Fruit fly (Drosophila melanogaster) whole organism, embryonic: ENCODE measurements around the gene CG13131.
A peak's percentile ranks its signal among the peaks of the same experiment; 100 is the strongest.

Experiments
- Bdp1 ChIP-seq: fragments of 200-800 bp; sonication (Bioruptor generic); optimal IDR thresholded peaks from 3 replicates; lab custom pipeline; 2016; ENCODE audit warnings: missing biosample characterization, missing genetic modification characterization
- Bgb ChIP-seq: fragments of 200-800 bp; sonication (Bioruptor generic); IDR thresholded peaks from 2 replicates; pipeline ENCODE4 v1.3.6; 2022; ENCODE audit warnings: missing biosample characterization, missing genetic modification characterization; ENCODE audit not compliant: partially characterized antibody
- CG10366 ChIP-seq: fragments of 200-800 bp; sonication (Bioruptor generic); IDR thresholded peaks from 2 replicates; pipeline ENCODE4 v1.3.6; 2022; ENCODE audit warnings: missing biosample characterization, missing genetic modification characterization
- CG10565 ChIP-seq: fragments of 200-800 bp; sonication (Bioruptor generic); optimal IDR thresholded peaks from 3 replicates; lab custom pipeline; 2016; ENCODE audit warnings: missing biosample characterization, mild to moderate bottlenecking, missing genetic modification characterization
- CG11504 ChIP-seq: fragments of 200-800 bp; sonication (Bioruptor generic); optimal IDR thresholded peaks from 3 replicates; lab custom pipeline; 2019; ENCODE audit warnings: missing biosample characterization, mild to moderate bottlenecking, missing genetic modification characterization, moderate library complexity
- CG13123 ChIP-seq: fragments of 200-800 bp; sonication (Bioruptor generic); optimal IDR thresholded peaks from 2 replicates; lab custom pipeline; 2016; ENCODE audit warnings: missing biosample characterization, missing genetic modification characterization
- CG14965 ChIP-seq: fragments of 200-800 bp; sonication (Bioruptor generic); optimal IDR thresholded peaks from 2 replicates; lab custom pipeline; 2016; ENCODE audit warnings: missing biosample characterization, missing genetic modification characterization, borderline replicate concordance
- CG15601 ChIP-seq: fragments of 200-800 bp; sonication (Bioruptor generic); optimal IDR thresholded peaks from 3 replicates; lab custom pipeline; 2019; ENCODE audit warnings: missing biosample characterization, mild to moderate bottlenecking, missing genetic modification characterization, moderate library complexity
- CG2202 ChIP-seq: fragments of 200-800 bp; sonication (Bioruptor generic); optimal IDR thresholded peaks from 2 replicates; lab custom pipeline; 2018; ENCODE audit warnings: missing biosample characterization, mild to moderate bottlenecking, missing genetic modification characterization
- CG3065 ChIP-seq: fragments of 200-800 bp; sonication (Bioruptor generic); optimal IDR thresholded peaks from 2 replicates; lab custom pipeline; 2016; ENCODE audit warnings: missing biosample characterization, missing genetic modification characterization
- CG4328 ChIP-seq: fragments of 200-800 bp; sonication (Bioruptor generic); optimal IDR thresholded peaks from 3 replicates; lab custom pipeline; 2017; ENCODE audit warnings: missing biosample characterization, missing genetic modification reagents, missing genetic modification characterization
- CG43689 ChIP-seq: fragments of 200-800 bp; sonication (Bioruptor generic); IDR thresholded peaks from 2 replicates; pipeline ENCODE4 v1.3.6; 2022; ENCODE audit warnings: missing biosample characterization, missing genetic modification characterization
- CG4820 ChIP-seq: fragments of 200-800 bp; sonication (Bioruptor generic); optimal IDR thresholded peaks from 3 replicates; lab custom pipeline; 2016; ENCODE audit warnings: missing biosample characterization, missing genetic modification characterization
- CG4854 ChIP-seq: fragments of 200-800 bp; sonication (Bioruptor generic); optimal IDR thresholded peaks from 2 replicates; lab custom pipeline; 2016; ENCODE audit warnings: missing biosample characterization, missing genetic modification characterization, inconsistent platforms
- CG6654 ChIP-seq: fragments of 200-800 bp; sonication (Bioruptor generic); optimal IDR thresholded peaks from 2 replicates; lab custom pipeline; 2017; ENCODE audit warnings: missing biosample characterization, mild to moderate bottlenecking, missing genetic modification characterization
- CG7987 ChIP-seq: fragments of 200-800 bp; sonication (Bioruptor generic); optimal IDR thresholded peaks from 2 replicates; lab custom pipeline; 2018; ENCODE audit warnings: missing biosample characterization, mild to moderate bottlenecking, missing genetic modification characterization, moderate library complexity
- CG9215 ChIP-seq: fragments of 200-800 bp; sonication (Bioruptor generic); IDR thresholded peaks from 2 replicates; pipeline ENCODE4 v1.3.6; 2022; ENCODE audit warnings: missing biosample characterization, missing genetic modification characterization
- MESR4 ChIP-seq: fragments of 200-800 bp; sonication (Bioruptor generic); optimal IDR thresholded peaks from 2 replicates; lab custom pipeline; 2018; ENCODE audit warnings: missing biosample characterization, mild to moderate bottlenecking, missing genetic modification characterization, moderate library complexity
- Max ChIP-seq: fragments of 200-800 bp; sonication (Bioruptor generic); optimal IDR thresholded peaks from 2 replicates; lab custom pipeline; 2016; ENCODE audit warnings: missing biosample characterization, mild to moderate bottlenecking, missing genetic modification characterization
- NC2β ChIP-seq: fragments of 200-800 bp; sonication (Bioruptor generic); optimal IDR thresholded peaks from 2 replicates; lab custom pipeline; 2016; ENCODE audit warnings: missing biosample characterization, missing genetic modification characterization
- Nf-YA ChIP-seq: fragments of 200-800 bp; sonication (Bioruptor generic); IDR thresholded peaks from 2 replicates; pipeline ENCODE4 v1.3.6; 2022; ENCODE audit warnings: missing biosample characterization, missing genetic modification characterization
- Ptx1 ChIP-seq: fragments of 200-800 bp; sonication (Bioruptor generic); IDR thresholded peaks from 2 replicates; pipeline ENCODE4 v1.3.6; 2022; ENCODE audit warnings: missing biosample characterization, missing genetic modification characterization
- Rx ChIP-seq: fragments of 200-800 bp; sonication (Bioruptor generic); IDR thresholded peaks from 2 replicates; pipeline ENCODE4 v1.3.6; 2022; ENCODE audit warnings: missing biosample characterization, missing genetic modification characterization
- Tbp ChIP-seq: fragments of >200 bp; optimal IDR thresholded peaks from 2 replicates; lab custom pipeline; 2018; ENCODE audit warnings: missing biosample characterization, missing genetic modification characterization
- aop ChIP-seq: fragments of 200-800 bp; sonication (Bioruptor generic); IDR thresholded peaks from 2 replicates; pipeline ENCODE4 v1.3.6; 2022; ENCODE audit warnings: missing biosample characterization, missing genetic modification characterization
- ara ChIP-seq: fragments of 200-800 bp; sonication (Bioruptor generic); IDR thresholded peaks from 2 replicates; pipeline ENCODE4 v1.3.6; 2022; ENCODE audit warnings: missing biosample characterization, missing genetic modification characterization
- ash1 ChIP-seq: fragments of 200-800 bp; sonication (Bioruptor generic); optimal IDR thresholded peaks from 2 replicates; lab custom pipeline; 2018; ENCODE audit warnings: missing biosample characterization, mild to moderate bottlenecking, missing genetic modification characterization
- bigmax ChIP-seq: fragments of 200-800 bp; sonication (Bioruptor generic); optimal IDR thresholded peaks from 2 replicates; lab custom pipeline; 2018; ENCODE audit warnings: missing biosample characterization, mild to moderate bottlenecking, missing genetic modification characterization
- cg ChIP-seq: fragments of 200-800 bp; sonication (Bioruptor generic); optimal IDR thresholded peaks from 3 replicates; lab custom pipeline; 2019; ENCODE audit warnings: missing biosample characterization, mild to moderate bottlenecking, missing genetic modification characterization, moderate library complexity
- corto ChIP-seq: fragments of 200-800 bp; sonication (Bioruptor generic); optimal IDR thresholded peaks from 2 replicates; lab custom pipeline; 2016; ENCODE audit warnings: missing biosample characterization, mild to moderate bottlenecking, missing genetic modification characterization, moderate library complexity
- eve ChIP-seq, 2 experiments: fragments of >200 bp; optimal IDR thresholded peaks; 2 replicates each; lab custom pipeline; 2017; ENCODE audit warnings: missing biosample characterization in 2 of 2, missing genetic modification characterization in 2 of 2
- fd102C ChIP-seq: fragments of 200-800 bp; sonication (Bioruptor generic); optimal IDR thresholded peaks from 2 replicates; lab custom pipeline; 2018; ENCODE audit warnings: missing biosample characterization, mild to moderate bottlenecking, missing genetic modification characterization, moderate library complexity
- gt ChIP-seq: fragments of 200-800 bp; sonication (Bioruptor generic); IDR thresholded peaks from 2 replicates; pipeline ENCODE4 v1.3.6; 2022; ENCODE audit warnings: missing biosample characterization, missing genetic modification characterization
- lab ChIP-seq: fragments of 200-800 bp; sonication (Bioruptor generic); optimal IDR thresholded peaks from 3 replicates; lab custom pipeline; 2017; ENCODE audit warnings: missing biosample characterization, missing genetic modification characterization, mild to moderate bottlenecking, moderate library complexity, missing genetic modification reagents
- lbe ChIP-seq: fragments of 200-800 bp; sonication (Bioruptor generic); optimal IDR thresholded peaks from 2 replicates; lab custom pipeline; 2016; ENCODE audit warnings: missing biosample characterization, mild to moderate bottlenecking, missing genetic modification characterization
- lilli ChIP-seq: fragments of 200-800 bp; sonication (Bioruptor generic); optimal IDR thresholded peaks from 3 replicates; lab custom pipeline; 2016; ENCODE audit warnings: missing biosample characterization, missing genetic modification characterization
- mam ChIP-seq: fragments of 200-800 bp; sonication (Bioruptor generic); optimal IDR thresholded peaks from 3 replicates; lab custom pipeline; 2016; ENCODE audit warnings: missing biosample characterization, missing genetic modification characterization
- org-1 ChIP-seq: fragments of 200-800 bp; sonication (Bioruptor generic); optimal IDR thresholded peaks from 2 replicates; lab custom pipeline; 2017; ENCODE audit warnings: missing biosample characterization, missing genetic modification characterization
- pb ChIP-seq: fragments of 200-800 bp; sonication (Bioruptor generic); optimal IDR thresholded peaks from 3 replicates; lab custom pipeline; 2016; ENCODE audit warnings: missing biosample characterization, missing genetic modification characterization
- pfk ChIP-seq: fragments of 200-800 bp; sonication (Bioruptor generic); optimal IDR thresholded peaks from 2 replicates; lab custom pipeline; 2018; ENCODE audit warnings: missing biosample characterization, mild to moderate bottlenecking, missing genetic modification characterization, moderate library complexity
- phol ChIP-seq: fragments of 200-800 bp; sonication (Bioruptor generic); optimal IDR thresholded peaks from 3 replicates; lab custom pipeline; 2018; ENCODE audit warnings: missing biosample characterization, mild to moderate bottlenecking, missing genetic modification characterization, moderate library complexity
- scrt ChIP-seq: fragments of 200-800 bp; sonication (Bioruptor generic); optimal IDR thresholded peaks from 2 replicates; lab custom pipeline; 2018; ENCODE audit warnings: missing biosample characterization, mild to moderate bottlenecking, missing genetic modification characterization, moderate library complexity
- sens-2 ChIP-seq: fragments of 200-800 bp; sonication (Bioruptor generic); IDR thresholded peaks from 2 replicates; pipeline ENCODE4 v1.3.6; 2022; ENCODE audit warnings: missing biosample characterization, missing genetic modification characterization
- slp2 ChIP-seq: fragments of 200-800 bp; sonication (Bioruptor generic); optimal IDR thresholded peaks from 2 replicates; lab custom pipeline; 2016; ENCODE audit warnings: missing biosample characterization, missing genetic modification characterization
- so ChIP-seq: fragments of 200-800 bp; sonication (Bioruptor generic); IDR thresholded peaks from 3 replicates; pipeline ENCODE4 v1.3.6; 2022; ENCODE audit warnings: missing biosample characterization, missing genetic modification characterization
- sob ChIP-seq: fragments of 200-800 bp; sonication (Bioruptor generic); IDR thresholded peaks from 2 replicates; pipeline ENCODE4 v1.3.6; 2022; ENCODE audit warnings: missing biosample characterization, missing genetic modification characterization
- toy ChIP-seq: fragments of 200-800 bp; sonication (Bioruptor generic); IDR thresholded peaks from 2 replicates; pipeline ENCODE4 v1.3.6; 2022; ENCODE audit warnings: missing biosample characterization, missing genetic modification characterization
- ttk ChIP-seq: fragments of 200-800 bp; sonication (Bioruptor generic); IDR thresholded peaks from 2 replicates; pipeline ENCODE4 v2.1.2; 2022; ENCODE audit warnings: missing biosample characterization, missing genetic modification characterization
- unpg ChIP-seq: fragments of 200-800 bp; sonication (Bioruptor generic); optimal IDR thresholded peaks from 3 replicates; lab custom pipeline; 2018; ENCODE audit warnings: missing biosample characterization, mild to moderate bottlenecking, missing genetic modification characterization, moderate library complexity

Gene CG13131

DNA sequence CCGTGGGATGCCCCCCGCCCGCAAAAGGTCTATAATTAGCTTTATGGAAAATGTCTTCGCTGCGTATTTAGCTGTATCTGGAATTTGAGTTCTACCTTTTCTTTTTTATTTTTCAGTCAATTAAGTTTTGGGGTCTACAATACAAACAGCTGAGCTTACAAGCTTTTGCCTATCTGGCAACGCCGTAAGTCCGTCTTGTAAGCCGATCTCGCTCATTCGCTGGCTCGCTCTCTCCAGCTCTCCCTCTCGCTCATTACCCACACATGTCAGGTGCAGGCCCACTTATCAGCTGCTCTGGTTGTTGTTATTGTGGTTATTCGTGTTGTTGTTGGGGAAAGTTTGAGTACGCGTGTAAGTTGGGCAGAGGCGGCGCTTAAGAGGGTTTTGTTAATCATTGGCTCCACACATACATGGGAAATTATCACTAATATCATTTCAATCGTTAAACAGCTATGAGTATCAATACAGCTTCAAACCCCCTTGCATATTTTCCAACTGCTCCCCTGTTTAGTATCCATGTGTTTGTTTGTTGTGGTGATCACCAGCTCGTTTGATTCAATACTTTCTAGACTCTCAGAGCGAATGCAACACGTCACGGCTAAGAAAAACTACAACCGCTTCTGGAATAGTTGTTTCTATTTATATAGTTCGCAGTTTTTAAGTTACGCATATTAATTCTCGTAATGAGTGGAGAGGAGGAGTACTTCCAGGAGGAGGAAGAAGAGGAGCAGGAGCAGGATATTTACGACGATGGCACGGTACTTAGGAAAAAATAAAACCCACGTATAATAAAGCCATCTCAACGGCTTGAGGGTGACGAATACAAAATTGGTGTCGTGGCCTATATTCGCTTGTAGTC, 7.2 kb downstream of the CG13131 start (continued):
- TF ChIP-seq pfk (GFP tag; lab: Kevin White, UChicago), result peak; percentile 35
- TF ChIP-seq Nf-YA (GFP tag; lab: Robert Waterston, UW), result peak; percentile 95
- TF ChIP-seq CG4328 (GFP tag; lab: Kevin White, UChicago), result peak; percentile 92
- TF ChIP-seq CG7987 (GFP tag; lab: Kevin White, UChicago), result peak; percentile 95
- peak; percentile 94 for TF ChIP-seq CG3065 (GFP tag; lab: Kevin White, UChicago)
- peak; percentile 95 for TF ChIP-seq org-1 (GFP tag; lab: Kevin White, UChicago)
- TF ChIP-seq CG4854 (GFP tag; lab: Kevin White, UChicago), result peak; percentile 95
- peak; percentile 1 for TF ChIP-seq fd102C (GFP tag; lab: Kevin White, UChicago)
- TF ChIP-seq gt (GFP tag; lab: Robert Waterston, UW), result peak; percentile 90
- TF ChIP-seq lilli (GFP tag; lab: Kevin White, UChicago), result peak; percentile 99
- no peak; the same call in 1 of the 2 replicates for TF ChIP-seq Bgb (GFP tag; lab: Robert Waterston, UW)
- TF ChIP-seq Max (GFP tag; lab: Kevin White, UChicago), result peak; percentile 90
- TF ChIP-seq MESR4 (GFP tag; lab: Kevin White, UChicago), result peak; percentile 56
- peak; percentile 93 for TF ChIP-seq CG13123 (GFP tag; lab: Kevin White, UChicago)
- TF ChIP-seq CG4820 (GFP tag; lab: Kevin White, UChicago), result peak; percentile 94
- peak; percentile 73 for TF ChIP-seq bigmax (GFP tag; lab: Kevin White, UChicago)
- peak; percentile 91 for TF ChIP-seq Bdp1 (GFP tag; lab: Kevin White, UChicago)
- TF ChIP-seq Tbp (GFP tag; lab: Kevin White, UChicago), result no peak
- TF ChIP-seq phol (tag; lab: Kevin White, UChicago), result peak; percentile 90
- TF ChIP-seq scrt (GFP tag; lab: Kevin White, UChicago), result peak; percentile 91
- peak; percentile 98 for TF ChIP-seq unpg (GFP tag; lab: Kevin White, UChicago)
- peak; percentile 86 for TF ChIP-seq cg (GFP tag; lab: Kevin White, UChicago)
- peak; percentile 95 for TF ChIP-seq toy (GFP tag; lab: Robert Waterston, UW)
- peak; percentile 99 for TF ChIP-seq mam (GFP tag; lab: Kevin White, UChicago)
- peak; percentile 96 for TF ChIP-seq ara (GFP tag; lab: Robert Waterston, UW)
- peak; percentile 96 for TF ChIP-seq ttk (GFP tag; lab: Robert Waterston, UW)
- TF ChIP-seq CG15601 (tag; lab: Kevin White, UChicago), result peak; percentile 92
- TF ChIP-seq sob (GFP tag; lab: Robert Waterston, UW), result peak; percentile 98
- TF ChIP-seq sens-2, result peak; percentile 96
- TF ChIP-seq slp2 (GFP tag; lab: Kevin White, UChicago), result peak; percentile 96
- peak; percentile 97 for TF ChIP-seq Ptx1
- TF ChIP-seq CG43689, result peak; percentile 93
- peak; percentile 97 for TF ChIP-seq so (GFP tag; lab: Robert Waterston, UW)
- peak; percentile 97 for TF ChIP-seq pb (GFP tag; lab: Kevin White, UChicago)
- peak; percentile 94 for TF ChIP-seq CG9215 (GFP tag; lab: Robert Waterston, UW)
- peak; percentile 95 for TF ChIP-seq CG11504
- peak; percentile 94 for TF ChIP-seq aop (GFP tag; lab: Robert Waterston, UW)
- peak; percentile 97 for TF ChIP-seq NC2β (GFP tag; lab: Kevin White, UChicago)
- peak; percentile 88 for TF ChIP-seq CG6654 (GFP tag; lab: Kevin White, UChicago)
- peak; percentile 94 for TF ChIP-seq CG2202 (tag; lab: Kevin White, UChicago)
- peak; percentile 98 for TF ChIP-seq lab
- peak; percentile 86 for TF ChIP-seq CG14965 (GFP tag; lab: Kevin White, UChicago)
- TF ChIP-seq Rx (GFP tag; lab: Robert Waterston, UW), result peak; percentile 97
- TF ChIP-seq eve (GFP tag; optimal IDR thresholded peaks at IDR 0.05; lab: Kevin White, UChicago), result peak in 1 of 2 experiments; percentile 96
- TF ChIP-seq CG10366, result peak; percentile 98
- TF ChIP-seq lbe (GFP tag; lab: Kevin White, UChicago), result peak; percentile 98
- TF ChIP-seq ash1 (GFP tag; lab: Kevin White, UChicago), result peak; percentile 94
- peak; percentile 95 for TF ChIP-seq corto (GFP tag; lab: Kevin White, UChicago)
- TF ChIP-seq CG10565 (GFP tag; lab: Kevin White, UChicago), result peak; percentile 89
